Fruit fly (Drosophila melanogaster) Kc167 (cell line): ENCODE measurements around the gene RpL37-1.

Experiments used
- Myc ChIP-seq: fragments of >200 bp; optimal IDR thresholded peaks from 2 replicates; lab custom pipeline; 2017; ENCODE audit warnings: missing external identifiers
- h ChIP-seq: fragments of >200 bp; optimal IDR thresholded peaks from 3 replicates; lab custom pipeline; 2018; ENCODE audit warnings: missing external identifiers
- psq ChIP-seq: fragments of >200 bp; optimal IDR thresholded peaks from 2 replicates; lab custom pipeline; 2017; ENCODE audit warnings: missing external identifiers
- ttk ChIP-seq: sonication (Bioruptor generic); optimal IDR thresholded peaks from 2 replicates; lab custom pipeline; 2017; ENCODE audit warnings: missing external identifiers

dm6 chrX:15116397-15116796, 22.8 kb downstream of the RpL37-1 start, which contains the start of gene Cyp4s3:
- TF ChIP-seq h (lab: Kevin White, UChicago) (no peak), ttk (no peak), psq (no peak), Myc (no peak)
